Worm (Caenorhabditis elegans) whole organism, L2 larva: ENCODE measurements around the gene uba-1.

Experiments
- F13H6.1 ChIP-seq: sonication (generic microtip); optimal IDR thresholded peaks from 2 replicates; lab custom pipeline; 2016; ENCODE audit warnings: missing genetic modification characterization, missing compliant biosample characterization
- ama-1 ChIP-seq: fragments of 150-350 bp; optimal IDR thresholded peaks from 2 replicates; lab custom pipeline; 2018; ENCODE audit warnings: inconsistent platforms
- ceh-82 ChIP-seq: fragments of 150-350 bp; optimal IDR thresholded peaks from 2 replicates; lab custom pipeline; 2014; ENCODE audit warnings: missing biosample characterization, missing genetic modification characterization
- peb-1 ChIP-seq: fragments of 150-350 bp; optimal IDR thresholded peaks from 2 replicates; lab custom pipeline; 2014; ENCODE audit warnings: missing biosample characterization, missing genetic modification characterization

ce11 chrIV:9993403-9994132 lies 1.2 kb downstream of the uba-1 start:
- TF ChIP-seq ama-1 (lab: Kevin White, UChicago) (no peak), F13H6.1 (tag; lab: Kevin White, UChicago) (no peak), peb-1 (tag; lab: Kevin White, UChicago) (no peak), ceh-82 (tag; lab: Kevin White, UChicago) (no peak)
